Fruit fly (Drosophila melanogaster): ENCODE measurements around the gene spz.
A peak's percentile ranks its signal among the peaks of the same experiment; 100 is the strongest.

Gene spz

DNA sequence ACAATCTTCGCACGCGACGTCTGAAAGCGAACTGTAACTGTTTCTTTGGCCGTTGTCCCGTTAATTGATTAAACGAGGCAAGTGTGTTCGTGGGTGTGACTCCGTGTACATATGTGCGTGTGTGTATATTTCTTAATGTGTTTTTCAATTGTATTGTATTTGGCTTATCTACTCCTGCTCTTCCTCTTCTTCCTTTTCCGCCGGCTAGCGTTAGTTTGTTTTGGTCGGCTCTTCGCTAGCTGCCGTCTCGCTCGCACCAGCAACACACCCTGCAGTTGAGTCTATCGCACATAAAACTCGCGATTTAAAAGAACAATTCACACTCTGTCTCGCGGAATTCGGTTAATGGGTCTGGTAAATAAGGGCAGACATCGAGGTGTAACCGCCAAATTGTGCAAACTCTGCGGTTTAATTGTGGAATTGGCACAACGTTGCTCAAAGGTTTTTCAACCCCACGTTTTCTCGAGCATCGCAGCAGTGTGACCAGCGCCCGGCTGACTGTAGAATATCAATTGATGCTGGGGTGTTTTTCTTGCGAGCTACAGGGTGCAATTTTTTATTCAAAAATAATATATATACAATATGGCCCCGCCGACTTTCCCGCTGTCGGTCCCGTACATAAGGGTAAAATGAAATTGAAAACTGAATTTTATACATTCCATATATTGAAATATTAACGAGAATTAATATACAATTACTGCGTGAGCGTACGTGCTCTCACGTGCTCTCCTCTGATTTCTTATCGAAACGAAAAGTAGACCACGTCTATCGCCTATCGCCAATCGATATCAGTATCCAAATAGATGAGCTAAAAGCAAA lies 42.1 kb upstream of the spz start, which contains the start of the genes gb and CG5815 (continued):
- TF ChIP-seq tin (GFP tag; optimal IDR thresholded peaks at IDR 0.05), result peak; percentile 95
- peak; percentile 87 for TF ChIP-seq dmrt11E (tag; optimal IDR thresholded peaks at IDR 0.05)
- TF ChIP-seq CG1792 (GFP tag; optimal IDR thresholded peaks at IDR 0.05), result peak; percentile 17
- TF ChIP-seq Blimp-1 (GFP tag; optimal IDR thresholded peaks at IDR 0.05), result peak; percentile 83
- peak; percentile 81 for TF ChIP-seq cato (GFP tag; optimal IDR thresholded peaks at IDR 0.05; ENCODE audit: borderline replicate concordance)
- TF ChIP-seq CG10321 (GFP tag; IDR thresholded peaks at IDR 0.05), result peak; percentile 65
- peak; percentile 75 for TF ChIP-seq CG6765 (GFP tag; optimal IDR thresholded peaks at IDR 0.05)
- no peak for TF ChIP-seq nom (GFP tag; optimal IDR thresholded peaks at IDR 0.05)
- no peak for TF ChIP-seq CkIIα-i1 (GFP tag; IDR thresholded peaks at IDR 0.05)
- peak; percentile 83 for TF ChIP-seq ssp (GFP tag; IDR thresholded peaks at IDR 0.05)
- TF ChIP-seq CG14710 (tag; optimal IDR thresholded peaks at IDR 0.05), result peak; percentile 88
- peak; percentile 98 for TF ChIP-seq sna (GFP tag; IDR thresholded peaks at IDR 0.05; ENCODE audit: partially characterized antibody)
- peak; percentile 73 for TF ChIP-seq CG11093 (GFP tag; IDR thresholded peaks at IDR 0.05)
- TF ChIP-seq Drgx (GFP tag; IDR thresholded peaks at IDR 0.05), result peak; percentile 91
- TF ChIP-seq az2 (GFP tag; optimal IDR thresholded peaks at IDR 0.05), result peak; percentile 92
- peak in 1 of 2 experiments; percentile 65 for TF ChIP-seq insv (GFP tag; optimal IDR thresholded peaks at IDR 0.05)
- TF ChIP-seq gt (GFP tag; IDR thresholded peaks at IDR 0.05), result 0 out of 2 replicates have a peak, but pooled peaks have one; percentile 38
- TF ChIP-seq TFAM (GFP tag; optimal IDR thresholded peaks at IDR 0.05), result peak; percentile 50
- TF ChIP-seq CG31388 (GFP tag; optimal IDR thresholded peaks at IDR 0.05), result peak; percentile 78
- peak; percentile 71 for TF ChIP-seq CG30020 (tag; optimal IDR thresholded peaks at IDR 0.05)
- TF ChIP-seq NFAT (GFP tag; IDR thresholded peaks at IDR 0.05), result peak; percentile 90
- TF ChIP-seq CG8290 (GFP tag; optimal IDR thresholded peaks at IDR 0.05), result peak; percentile 90
- TF ChIP-seq CG8290 (tag; optimal IDR thresholded peaks at IDR 0.05), result peak in 1 of 2 experiments; percentile 84
- peak; percentile 82 for TF ChIP-seq CG10267 (tag; optimal IDR thresholded peaks at IDR 0.05)
- TF ChIP-seq CG13424 (tag; optimal IDR thresholded peaks at IDR 0.05), result peak; percentile 93
- peak; percentile 52 for TF ChIP-seq ac (GFP tag; optimal IDR thresholded peaks at IDR 0.05)
- peak; percentile 87 for TF ChIP-seq fd3F (GFP tag; optimal IDR thresholded peaks at IDR 0.05)
- TF ChIP-seq ATbp (GFP tag; optimal IDR thresholded peaks at IDR 0.05), result peak; percentile 54
- no peak for TF ChIP-seq CG13894 (tag; optimal IDR thresholded peaks at IDR 0.05)
- TF ChIP-seq CG4404 (GFP tag; IDR thresholded peaks at IDR 0.05), result peak; percentile 85
- TF ChIP-seq Nf-YC (tag; optimal IDR thresholded peaks at IDR 0.05), result peak; percentile 82
- peak; percentile 94 for TF ChIP-seq Ptx1 (GFP tag; IDR thresholded peaks at IDR 0.05)
- TF ChIP-seq CG15011 (GFP tag; optimal IDR thresholded peaks at IDR 0.05), result peak; percentile 76
- TF ChIP-seq CG13624 (GFP tag; optimal IDR thresholded peaks at IDR 0.05), result peak; percentile 80
- peak; percentile 59 for TF ChIP-seq tx (GFP tag; optimal IDR thresholded peaks at IDR 0.05)
- TF ChIP-seq CG16813 (GFP tag; IDR thresholded peaks at IDR 0.05; ENCODE audit: partially characterized antibody), result peak; percentile 96
- TF ChIP-seq dmrt99B (tag; optimal IDR thresholded peaks at IDR 0.05), result no peak
- peak; percentile 51 for TF ChIP-seq en (GFP tag; optimal IDR thresholded peaks at IDR 0.05)
- TF ChIP-seq row (GFP tag; IDR thresholded peaks at IDR 0.05), result peak; percentile 97
- TF ChIP-seq gsb (GFP tag; IDR thresholded peaks at IDR 0.05), result peak; percentile 80
- TF ChIP-seq crp (GFP tag; optimal IDR thresholded peaks at IDR 0.05), result peak in 1 of 2 experiments; percentile 66
- no peak for TF ChIP-seq Eip74EF (GFP tag; optimal IDR thresholded peaks at IDR 0.05)
- peak; percentile 85 for TF ChIP-seq otp (GFP tag; IDR thresholded peaks at IDR 0.05)
- peak; percentile 89 for TF ChIP-seq H2.0 (GFP tag; IDR thresholded peaks at IDR 0.05)
- TF ChIP-seq BEAF-32 (GFP tag; optimal IDR thresholded peaks at IDR 0.05), result peak; percentile 92
- peak; percentile 95 for TF ChIP-seq slbo (GFP tag; IDR thresholded peaks at IDR 0.05)
- no peak for TF ChIP-seq h (optimal IDR thresholded peaks at IDR 0.05)
- peak; percentile 61 for TF ChIP-seq exex (tag; optimal IDR thresholded peaks at IDR 0.05)
- TF ChIP-seq lbe (GFP tag; optimal IDR thresholded peaks at IDR 0.05), result peak; percentile 90

Measured in whole organism, embryonic.